Worm (Caenorhabditis elegans): ENCODE results near the gene F47D12.7.

The F47D12.7 gene

DNA sequence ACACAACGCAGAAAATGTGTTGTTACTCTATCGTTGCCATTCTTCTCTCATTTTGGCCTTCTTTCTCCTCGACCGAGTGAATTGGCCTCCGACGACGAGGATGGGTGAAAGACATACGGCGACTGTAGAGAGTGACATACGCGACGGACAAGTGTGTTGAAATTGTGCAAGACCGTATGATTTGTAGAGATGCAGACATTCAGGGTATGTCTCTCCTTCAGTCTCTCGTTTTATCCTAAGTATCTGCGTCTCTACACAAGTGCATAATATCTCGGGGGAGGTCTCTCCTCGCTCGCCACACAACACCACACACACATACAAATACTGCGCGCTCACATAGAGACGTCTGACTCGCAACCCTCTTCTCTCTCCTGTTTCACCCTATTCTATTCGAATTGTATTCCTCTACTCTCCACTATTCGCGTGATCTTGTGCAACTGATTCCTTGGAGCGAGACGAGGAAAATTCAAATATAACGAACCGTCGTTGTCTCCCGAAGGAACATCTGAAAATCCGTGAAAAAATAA, 15.7 kb downstream of the F47D12.7 start, which contains the start of gene hmg-1.2 (continued):
- TF ChIP-seq pha-4 (GFP tag; IDR thresholded peaks at IDR 0.05) (peak; percentile 67), pha-4 (tag; optimal IDR thresholded peaks at IDR 0.05) (peak; percentile 20), ctbp-1 (GFP tag; IDR thresholded peaks at IDR 0.05) (peak; percentile 63; the same call in 1 of the 2 replicates), tra-1 (GFP tag; IDR thresholded peaks at IDR 0.05) (0 out of 2 replicates have a peak, but pooled peaks have one; percentile 58), fkh-10 (GFP tag; optimal IDR thresholded peaks at IDR 0.05) (peak; percentile 16), jun-1 (tag; optimal IDR thresholded peaks at IDR 0.05) (peak; percentile 60), lin-29 (GFP tag; IDR thresholded peaks at IDR 0.05) (no peak), sdz-12 (GFP tag; optimal IDR thresholded peaks at IDR 0.05) (no peak), hlh-11 (tag; optimal IDR thresholded peaks at IDR 0.05) (peak; percentile 97), hif-1 (tag; optimal IDR thresholded peaks at IDR 0.05) (peak in 1 of 2 experiments; percentile 78), ZK546.5 (tag; optimal IDR thresholded peaks at IDR 0.05) (no peak), daf-19 (GFP tag; conservative IDR thresholded peaks at IDR 0.05) (0 out of 2 replicates have a peak, but pooled peaks have one; percentile 66), zfp-2 (tag; optimal IDR thresholded peaks at IDR 0.05) (no peak), php-3 (GFP tag; IDR thresholded peaks at IDR 0.05) (0 out of 2 replicates have a peak, but pooled peaks have one; percentile 11), snpc-4 (tag; optimal IDR thresholded peaks at IDR 0.05) (no peak), attf-4 (tag; optimal IDR thresholded peaks at IDR 0.05) (no peak), Y5F2A.4 (GFP tag; optimal IDR thresholded peaks at IDR 0.05) (no peak), ztf-11 (tag; optimal IDR thresholded peaks at IDR 0.05) (no peak), mes-2 (tag; optimal IDR thresholded peaks at IDR 0.05; ENCODE audit: poor library complexity, severe bottlenecking) (peak; percentile 66), daf-12 (tag; optimal IDR thresholded peaks at IDR 0.05) (no peak), ceh-28 (tag; optimal IDR thresholded peaks at IDR 0.05) (no peak), nhr-102 (tag; optimal IDR thresholded peaks at IDR 0.05) (peak; percentile 43), nhr-237 (tag; optimal IDR thresholded peaks at IDR 0.05) (no peak), saeg-2 (GFP tag; IDR thresholded peaks at IDR 0.05) (no peak), mep-1 (tag; optimal IDR thresholded peaks at IDR 0.05) (peak; percentile 84), arid-1 (GFP tag; conservative IDR thresholded peaks at IDR 0.05) (peak; percentile 77), lin-1 (GFP tag; IDR thresholded peaks at IDR 0.05) (peak; percentile 33; the same call in 1 of the 2 replicates), ama-1 (optimal IDR thresholded peaks at IDR 0.05) (peak; percentile 67), daf-8 (GFP tag; IDR thresholded peaks at IDR 0.05) (no peak), set-16 (GFP tag; IDR thresholded peaks at IDR 0.05) (peak; percentile 31; the same call in 1 of the 2 replicates), ceh-82 (tag; optimal IDR thresholded peaks at IDR 0.05) (no peak), duxl-1 (tag; optimal IDR thresholded peaks at IDR 0.05; ENCODE audit: poor library complexity) (no peak), cey-2 (tag; optimal IDR thresholded peaks at IDR 0.05; ENCODE audit: borderline replicate concordance, insufficient read depth) (no peak), ceh-62 (tag; optimal IDR thresholded peaks at IDR 0.05) (no peak), ztf-7 (tag; optimal IDR thresholded peaks at IDR 0.05) (peak; percentile 16), lin-39 (tag; optimal IDR thresholded peaks at IDR 0.05) (no peak), aha-1 (tag) (peak; percentile 91), nhr-25 (tag; optimal IDR thresholded peaks at IDR 0.05; ENCODE audit: borderline replicate concordance, insufficient read depth) (peak; percentile 7), lin-15B (tag; optimal IDR thresholded peaks at IDR 0.05) (no peak), gei-8 (GFP tag; optimal IDR thresholded peaks at IDR 0.05) (peak; percentile 30), tag-97 (GFP tag; IDR thresholded peaks at IDR 0.05) (no peak), spr-3 (GFP tag; optimal IDR thresholded peaks at IDR 0.05) (peak; percentile 57), skn-1 (tag; optimal IDR thresholded peaks at IDR 0.05) (no peak), F10B5.3 (tag; optimal IDR thresholded peaks at IDR 0.05) (peak; percentile 58), zip-2 (tag; optimal IDR thresholded peaks at IDR 0.05) (no peak), ces-1 (GFP tag; optimal IDR thresholded peaks at IDR 0.05) (no peak), nhr-41 (GFP tag; IDR thresholded peaks at IDR 0.05) (no peak), T26A8.4 (GFP tag; IDR thresholded peaks at IDR 0.05) (peak; percentile 84), snpc-1.2 (GFP tag; IDR thresholded peaks at IDR 0.05) (no peak), mdl-1 (tag; optimal IDR thresholded peaks at IDR 0.05) (peak; percentile 83 to 87), nhr-48 (tag; optimal IDR thresholded peaks at IDR 0.05) (peak; percentile 68)

All from whole organism, L4 larva.